Worm (Caenorhabditis elegans) whole organism, young adult: ENCODE results near the gene srz-15.

Experiments
- B0019.2 ChIP-seq: fragments of 200-800 bp; sonication (Bioruptor generic); conservative IDR thresholded peaks from 2 replicates; pipeline ENCODE4 v1.3.6; 2022; ENCODE audit warnings: missing genetic modification reagents, missing genetic modification characterization, missing compliant biosample characterization
- C17E4.6 ChIP-seq: fragments of 200-800 bp; sonication (Bioruptor generic); IDR thresholded peaks from 2 replicates; pipeline ENCODE4 v1.3.6; 2022; ENCODE audit warnings: missing genetic modification reagents, missing genetic modification characterization, missing compliant biosample characterization
- F37B4.10 ChIP-seq: fragments of 200-800 bp; sonication (Bioruptor generic); IDR thresholded peaks from 2 replicates; pipeline ENCODE4 v1.3.6; 2022; ENCODE audit warnings: missing genetic modification characterization, missing compliant biosample characterization
- F57A8.1 ChIP-seq: fragments of 200-800 bp; sonication (Bioruptor generic); optimal IDR thresholded peaks from 2 replicates; lab custom pipeline; 2018; ENCODE audit warnings: mild to moderate bottlenecking, missing genetic modification characterization, moderate library complexity, missing compliant biosample characterization
- K12H6.12 ChIP-seq: fragments of 200-800 bp; sonication (Bioruptor generic); optimal IDR thresholded peaks from 2 replicates; lab custom pipeline; 2018; ENCODE audit warnings: mild to moderate bottlenecking, missing genetic modification characterization, missing compliant biosample characterization
- Y79H2A.3 ChIP-seq: fragments of 200-800 bp; sonication (Bioruptor generic); conservative IDR thresholded peaks from 2 replicates; pipeline ENCODE4 v1.3.6; 2022; ENCODE audit warnings: missing genetic modification reagents, missing genetic modification characterization, missing compliant biosample characterization
- athp-1 ChIP-seq: sonication (generic microtip); optimal IDR thresholded peaks from 2 replicates; lab custom pipeline; 2017; ENCODE audit warnings: mild to moderate bottlenecking, missing genetic modification characterization, missing compliant biosample characterization
- bed-2 ChIP-seq: fragments of 200-800 bp; sonication (Bioruptor generic); IDR thresholded peaks from 2 replicates; pipeline ENCODE4 v1.3.6; 2022; ENCODE audit warnings: missing genetic modification reagents, missing genetic modification characterization, missing compliant biosample characterization
- ccch-3 ChIP-seq: fragments of 200-800 bp; sonication (Bioruptor generic); optimal IDR thresholded peaks from 2 replicates; lab custom pipeline; 2018; ENCODE audit warnings: mild to moderate bottlenecking, missing genetic modification characterization, missing compliant biosample characterization
- cebp-1 ChIP-seq, 2 experiments: fragments of 200-800 bp in 1 of 2; sonication (Bioruptor generic) in 1 of 2; sonication (generic microtip) in 1 of 2; IDR thresholded peaks in 1 of 2; optimal IDR thresholded peaks in 1 of 2; 2 replicates each; pipeline versions ENCODE4 v1.3.6 to Lab custom; 2017 to 2022; ENCODE audit warnings: missing compliant biosample characterization in 2 of 2, missing genetic modification characterization in 2 of 2, mild to moderate bottlenecking in 1 of 2, missing genetic modification reagents in 1 of 2, moderate library complexity in 1 of 2
- ceh-91 ChIP-seq: fragments of 200-800 bp; sonication (Bioruptor generic); IDR thresholded peaks from 2 replicates; pipeline ENCODE4 v1.3.6; 2022; ENCODE audit warnings: missing genetic modification reagents, missing genetic modification characterization, missing compliant biosample characterization
- chd-7 ChIP-seq: sonication (generic microtip); optimal IDR thresholded peaks from 2 replicates; lab custom pipeline; 2016; ENCODE audit warnings: mild to moderate bottlenecking, missing genetic modification characterization, moderate library complexity, missing compliant biosample characterization
- egl-18 ChIP-seq: fragments of 200-800 bp; sonication (Bioruptor generic); IDR thresholded peaks from 2 replicates; pipeline ENCODE4 v1.3.6; 2022; ENCODE audit warnings: missing genetic modification reagents, missing genetic modification characterization, missing compliant biosample characterization
- egrh-3 ChIP-seq: fragments of 200-800 bp; sonication (Bioruptor generic); IDR thresholded peaks from 2 replicates; pipeline ENCODE4 v1.3.6; 2022; ENCODE audit warnings: missing genetic modification reagents, missing genetic modification characterization, missing compliant biosample characterization
- him-1 ChIP-seq: sonication (generic microtip); optimal IDR thresholded peaks from 2 replicates; lab custom pipeline; 2016; ENCODE audit warnings: missing genotype, missing genetic modification reagents, missing genetic modification characterization, missing compliant biosample characterization
- hsf-1 ChIP-seq: fragments of 200-800 bp; sonication (Bioruptor generic); IDR thresholded peaks from 2 replicates; pipeline ENCODE4 v1.3.6; 2022; ENCODE audit warnings: missing genetic modification reagents, missing genetic modification characterization, missing compliant biosample characterization
- lsl-1 ChIP-seq: fragments of 200-800 bp; sonication (Bioruptor generic); optimal IDR thresholded peaks from 2 replicates; lab custom pipeline; 2018; ENCODE audit warnings: mild to moderate bottlenecking, missing genetic modification characterization, moderate library complexity, missing compliant biosample characterization
- mxl-1 ChIP-seq: sonication (generic microtip); optimal IDR thresholded peaks from 2 replicates; lab custom pipeline; 2016; ENCODE audit warnings: missing genetic modification characterization, missing compliant biosample characterization
- nfya-2 ChIP-seq: fragments of 200-800 bp; sonication (Bioruptor generic); IDR thresholded peaks from 2 replicates; pipeline ENCODE4 v1.3.6; 2022; ENCODE audit warnings: missing genetic modification reagents, missing genetic modification characterization, missing compliant biosample characterization
- nhr-27 ChIP-seq: fragments of 200-800 bp; sonication (Bioruptor generic); optimal IDR thresholded peaks from 2 replicates; lab custom pipeline; 2018; ENCODE audit warnings: mild to moderate bottlenecking, missing genetic modification characterization, moderate library complexity, missing compliant biosample characterization
- nhr-80 ChIP-seq: sonication (generic microtip); optimal IDR thresholded peaks from 2 replicates; lab custom pipeline; 2016; ENCODE audit warnings: missing genetic modification characterization, missing compliant biosample characterization
- pha-4 ChIP-seq: fragments of 150-350 bp; sonication (generic microtip); optimal IDR thresholded peaks from 2 replicates; lab custom pipeline; 2014; ENCODE audit warnings: missing biosample characterization, missing genetic modification reagents, missing genetic modification characterization
- repo-1 ChIP-seq: sonication (generic microtip); optimal IDR thresholded peaks from 2 replicates; lab custom pipeline; 2017; ENCODE audit warnings: mild to moderate bottlenecking, missing genetic modification characterization, missing compliant biosample characterization
- snpc-3.4 ChIP-seq: sonication (generic microtip); optimal IDR thresholded peaks from 2 replicates; lab custom pipeline; 2017; ENCODE audit warnings: missing genetic modification characterization, mild to moderate bottlenecking, missing compliant biosample characterization, antibody characterized with exemption, moderate library complexity, missing genotype, missing genetic modification reagents
- somi-1 ChIP-seq: fragments of 200-800 bp; sonication (Bioruptor generic); optimal IDR thresholded peaks from 2 replicates; lab custom pipeline; 2018; ENCODE audit warnings: mild to moderate bottlenecking, missing genetic modification characterization, missing compliant biosample characterization
- tbp1 ChIP-seq: fragments of 200-800 bp; sonication (Bioruptor generic); optimal IDR thresholded peaks from 2 replicates; lab custom pipeline; 2018; ENCODE audit warnings: mild to moderate bottlenecking, missing genetic modification characterization, missing compliant biosample characterization
- tlf-1 ChIP-seq: fragments of 200-800 bp; sonication (Bioruptor generic); optimal IDR thresholded peaks from 2 replicates; lab custom pipeline; 2018; ENCODE audit warnings: mild to moderate bottlenecking, missing genetic modification characterization, missing compliant biosample characterization
- ztf-28 ChIP-seq: fragments of 200-800 bp; sonication (Bioruptor generic); IDR thresholded peaks from 2 replicates; pipeline ENCODE4 v1.3.6; 2022; ENCODE audit warnings: missing genetic modification reagents, missing genetic modification characterization, missing compliant biosample characterization

srz-15 gene

ce11 chrIV:12901602-12902001 is 14.0 kb upstream of the srz-15 start:
- peak; percentile 18 for TF ChIP-seq nhr-80 (tag; lab: Kevin White, UChicago)
- TF ChIP-seq ztf-28 (GFP tag; lab: Robert Waterston, UW), result no peak
- TF ChIP-seq egl-18 (GFP tag; lab: Robert Waterston, UW), result no peak
- no peak for TF ChIP-seq mxl-1 (tag; lab: Kevin White, UChicago)
- no peak for TF ChIP-seq B0019.2 (GFP tag; lab: Robert Waterston, UW)

- TF ChIP-seq pha-4 (tag; lab: Kevin White, UChicago) (no peak), cebp-1 (GFP tag; IDR thresholded peaks at IDR 0.05; lab: Robert Waterston, UW) (0 out of 2 replicates have a peak, but pooled peaks have one; percentile 23), cebp-1 (tag; optimal IDR thresholded peaks at IDR 0.05; lab: Kevin White, UChicago) (peak; percentile 10), nhr-80 (tag; lab: Kevin White, UChicago) (peak; percentile 37)
These were observed 13.0 kb upstream of the srz-15 start, which contains the start of gene K08D8.2 for ce11 chrIV:12902430-12903110. TSS of gene K08D8.2 (plus strand) at chrIV:12903060.

- TF ChIP-seq nhr-80 (tag; lab: Kevin White, UChicago), result peak; percentile 43
- no peak for TF ChIP-seq pha-4 (tag; lab: Kevin White, UChicago)
These were observed 11.9 kb upstream of the srz-15 start for ce11 chrIV:12903687-12904086.

ce11 chrIV:12906529-12906928 is 9.1 kb upstream of the srz-15 start, which contains the start of gene K08D8.3:
TSS of gene K08D8.3 (minus strand) at chrIV:12906659.
- TF ChIP-seq repo-1 (tag; lab: Kevin White, UChicago), result no peak
- peak; percentile 75 for TF ChIP-seq nhr-80 (tag; lab: Kevin White, UChicago)
- no peak for TF ChIP-seq egl-18 (GFP tag; lab: Robert Waterston, UW)
- TF ChIP-seq somi-1 (GFP tag; lab: Kevin White, UChicago), result no peak
- TF ChIP-seq tlf-1 (GFP tag; lab: Kevin White, UChicago), result no peak

ce11 chrIV:12909871-12910270 is 5.7 kb upstream of the srz-15 start, which contains the start of gene K08D8.4:
TSS of gene K08D8.4 (minus strand) at chrIV:12909998.
- TF ChIP-seq F37B4.10 (GFP tag; lab: Robert Waterston, UW) (no peak), nhr-80 (tag; lab: Kevin White, UChicago) (peak; percentile 74), ceh-91 (GFP tag; lab: Robert Waterston, UW) (no peak), tbp1 (GFP tag; lab: Kevin White, UChicago) (no peak)

- TF ChIP-seq hsf-1 (GFP tag; lab: Robert Waterston, UW), result no peak
- TF ChIP-seq nhr-80 (tag; lab: Kevin White, UChicago), result peak; percentile 33
- no peak for TF ChIP-seq nfya-2 (GFP tag; lab: Robert Waterston, UW)
- no peak for TF ChIP-seq Y79H2A.3 (GFP tag; lab: Robert Waterston, UW)
- TF ChIP-seq snpc-3.4 (tag; lab: Kevin White, UChicago), result no peak
These were observed 3.6 kb upstream of the srz-15 start, which contains the start of gene K08D8.5 for ce11 chrIV:12911990-12912389. TSS of gene K08D8.5 (minus strand) at chrIV:12912129.

- TF ChIP-seq pha-4 (tag; lab: Kevin White, UChicago), result no peak
- TF ChIP-seq nhr-80 (tag; lab: Kevin White, UChicago), result no peak
- TF ChIP-seq nhr-27 (tag; lab: Kevin White, UChicago), result no peak
- TF ChIP-seq C17E4.6 (GFP tag; lab: Robert Waterston, UW), result no peak
- TF ChIP-seq ccch-3 (GFP tag; lab: Kevin White, UChicago), result no peak
- no peak for TF ChIP-seq athp-1 (tag; lab: Kevin White, UChicago)
- TF ChIP-seq F57A8.1 (GFP tag; lab: Kevin White, UChicago), result no peak
- TF ChIP-seq K12H6.12, result no peak
- TF ChIP-seq lsl-1, result no peak
- TF ChIP-seq bed-2 (GFP tag; lab: Robert Waterston, UW), result no peak
- TF ChIP-seq egrh-3 (GFP tag; lab: Robert Waterston, UW), result no peak
- TF ChIP-seq him-1 (tag; lab: Kevin White, UChicago), result no peak
- TF ChIP-seq chd-7 (tag; lab: Kevin White, UChicago), result no peak
These were observed 1.0 kb upstream of the srz-15 start, which contains the start of gene irg-6 for ce11 chrIV:12914532-12915019. TSS of gene irg-6 (minus strand) at chrIV:12914969.
